Worm (Caenorhabditis elegans) whole organism, late embryonic: ENCODE measurements around the gene srd-27.

ENCODE experiments used
- K09A11.1 ChIP-seq: sonication (generic microtip); optimal IDR thresholded peaks from 2 replicates; lab custom pipeline; 2017; ENCODE audit warnings: antibody characterized with exemption, mild to moderate bottlenecking, missing genetic modification characterization, missing compliant biosample characterization; ENCODE audit not compliant: insufficient read depth
- T23F11.4 ChIP-seq: fragments of 200-800 bp; sonication (Bioruptor generic); optimal IDR thresholded peaks from 2 replicates; lab custom pipeline; 2018; ENCODE audit warnings: mild to moderate bottlenecking, missing genetic modification characterization, missing compliant biosample characterization
- ahr-1 ChIP-seq: sonication (generic microtip); optimal IDR thresholded peaks from 2 replicates; lab custom pipeline; 2016; ENCODE audit warnings: missing genetic modification characterization, missing compliant biosample characterization
- ama-1 ChIP-seq: fragments of 150-350 bp; optimal IDR thresholded peaks from 2 replicates; lab custom pipeline; 2014
- ceh-34 ChIP-seq: sonication (generic microtip); optimal IDR thresholded peaks from 2 replicates; lab custom pipeline; 2016; ENCODE audit warnings: mild to moderate bottlenecking, missing genetic modification characterization, missing compliant biosample characterization
- elt-4 ChIP-seq: sonication (generic microtip); optimal IDR thresholded peaks from 2 replicates; lab custom pipeline; 2016; ENCODE audit warnings: missing genetic modification characterization, missing compliant biosample characterization
- ets-4 ChIP-seq: sonication (generic microtip); optimal IDR thresholded peaks from 2 replicates; lab custom pipeline; 2016; ENCODE audit warnings: missing genetic modification characterization, missing compliant biosample characterization
- hlh-30 ChIP-seq: sonication (generic microtip); optimal IDR thresholded peaks from 2 replicates; lab custom pipeline; 2017; ENCODE audit warnings: antibody characterized with exemption, missing genetic modification characterization, missing compliant biosample characterization; ENCODE audit not compliant: insufficient read depth
- lin-11 ChIP-seq: fragments of 200-800 bp; sonication (Bioruptor generic); optimal IDR thresholded peaks from 2 replicates; lab custom pipeline; 2018; ENCODE audit warnings: mild to moderate bottlenecking, missing genetic modification characterization, missing compliant biosample characterization
- pag-3 ChIP-seq: sonication (generic microtip); optimal IDR thresholded peaks from 2 replicates; lab custom pipeline; 2016; ENCODE audit warnings: missing compliant biosample characterization, missing genetic modification characterization, borderline replicate concordance
- pha-4 ChIP-seq: fragments of 150-350 bp; optimal IDR thresholded peaks from 2 replicates; lab custom pipeline; 2018; ENCODE audit warnings: missing biosample characterization, missing genetic modification reagents, missing genetic modification characterization
- pqm-1 ChIP-seq: sonication (generic microtip); optimal IDR thresholded peaks from 2 replicates; lab custom pipeline; 2016; ENCODE audit warnings: missing genetic modification characterization, missing compliant biosample characterization

- no peak for TF ChIP-seq K09A11.1 (tag; lab: Kevin White, UChicago)
- no peak for TF ChIP-seq pag-3 (tag; lab: Kevin White, UChicago)
- TF ChIP-seq pqm-1 (tag; lab: Kevin White, UChicago) = no peak
- TF ChIP-seq ama-1 (lab: Kevin White, UChicago) = no peak
- TF ChIP-seq ahr-1 (tag; lab: Kevin White, UChicago) = no peak
- TF ChIP-seq lin-11 = no peak
- no peak for TF ChIP-seq ceh-34 (tag; lab: Kevin White, UChicago)
- TF ChIP-seq pha-4 (tag; lab: Kevin White, UChicago) = no peak
- no peak for TF ChIP-seq ets-4 (tag; lab: Kevin White, UChicago)
- no peak for TF ChIP-seq T23F11.4 (GFP tag; lab: Kevin White, UChicago)
- no peak for TF ChIP-seq elt-4 (tag; lab: Kevin White, UChicago)
- no peak for TF ChIP-seq hlh-30 (tag; lab: Kevin White, UChicago)
These were observed 20.7 kb upstream of the srd-27 start, which contains the start of gene T26E4.3 for ce11 chrV:15782494-15782893.
